Worm (Caenorhabditis elegans): ENCODE results near the gene ubc-22.

DNA sequence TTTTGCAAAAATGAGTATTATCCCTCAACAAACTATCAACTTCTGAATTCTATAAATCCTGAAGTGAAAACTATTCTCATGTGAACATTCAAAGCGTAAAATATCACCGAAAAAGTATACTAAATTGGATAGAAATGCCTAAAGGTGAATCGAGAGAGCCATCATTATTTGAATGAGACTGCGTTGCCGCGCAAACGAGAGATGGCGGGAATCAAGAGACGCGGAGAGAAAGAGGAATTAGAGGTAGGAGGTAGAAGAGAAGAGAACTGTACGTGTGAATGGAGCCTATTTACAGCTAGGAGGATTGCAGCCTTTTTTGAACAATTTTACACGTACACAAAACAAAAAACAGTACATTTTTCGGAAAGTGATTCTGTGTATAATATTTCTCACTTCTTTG is 9.4 kb downstream of the ubc-22 start:
- no peak for TF ChIP-seq ama-1 (optimal IDR thresholded peaks at IDR 0.05)
- no peak for TF ChIP-seq ceh-13 (GFP tag; optimal IDR thresholded peaks at IDR 0.05)
- no peak for TF ChIP-seq flt-1 (GFP tag; IDR thresholded peaks at IDR 0.05)
- TF ChIP-seq ets-7 (tag; optimal IDR thresholded peaks at IDR 0.05), result no peak
- TF ChIP-seq tbx-37 (GFP tag; conservative IDR thresholded peaks at IDR 0.05), result no peak
- TF ChIP-seq sea-1 (GFP tag; conservative IDR thresholded peaks at IDR 0.05), result no peak
- TF ChIP-seq aly-1 (tag; optimal IDR thresholded peaks at IDR 0.05), result no peak
- TF ChIP-seq hmbx-1 (tag; optimal IDR thresholded peaks at IDR 0.05), result no peak
- TF ChIP-seq ceh-36 (tag; optimal IDR thresholded peaks at IDR 0.05), result no peak
